Fruit fly (Drosophila melanogaster) whole organism, embryonic: ENCODE data around the gene Caper.
A peak's percentile ranks its signal among the peaks of the same experiment; 100 is the strongest.

Experiments
- Ada2b ChIP-seq: fragments of 200-800 bp; sonication (Bioruptor generic); IDR thresholded peaks from 2 replicates; pipeline ENCODE4 v1.3.6; 2022; ENCODE audit warnings: missing biosample characterization, missing genetic modification characterization
- B-H2 ChIP-seq: fragments of 200-800 bp; sonication (Bioruptor generic); optimal IDR thresholded peaks from 2 replicates; lab custom pipeline; 2018; ENCODE audit warnings: missing biosample characterization, mild to moderate bottlenecking, missing genetic modification characterization
- CG10431 ChIP-seq: fragments of 200-800 bp; sonication (Bioruptor generic); optimal IDR thresholded peaks from 3 replicates; lab custom pipeline; 2018; ENCODE audit warnings: missing biosample characterization, mild to moderate bottlenecking, missing genetic modification characterization
- CG11695 ChIP-seq: fragments of 200-800 bp; sonication (Bioruptor generic); IDR thresholded peaks from 3 replicates; pipeline ENCODE4 v1.3.6; 2022; ENCODE audit warnings: missing biosample characterization, missing genetic modification characterization
- CG12236 ChIP-seq: fragments of 200-800 bp; sonication (Bioruptor generic); optimal IDR thresholded peaks from 2 replicates; lab custom pipeline; 2016; ENCODE audit warnings: missing biosample characterization, missing genetic modification characterization
- CG12659 ChIP-seq: fragments of 200-800 bp; sonication (Bioruptor generic); optimal IDR thresholded peaks from 3 replicates; lab custom pipeline; 2017; ENCODE audit warnings: mild to moderate bottlenecking, missing biosample characterization, missing genetic modification reagents, missing genetic modification characterization
- CG12769 ChIP-seq: fragments of 200-800 bp; sonication (Bioruptor generic); optimal IDR thresholded peaks from 2 replicates; lab custom pipeline; 2019; ENCODE audit warnings: missing biosample characterization, mild to moderate bottlenecking, missing genetic modification characterization, moderate library complexity
- CG14014 ChIP-seq: fragments of 200-800 bp; sonication (Bioruptor generic); IDR thresholded peaks from 2 replicates; pipeline ENCODE4 v1.3.6; 2022; ENCODE audit warnings: missing biosample characterization, missing genetic modification characterization
- CG1647 ChIP-seq: fragments of 200-800 bp; sonication (Bioruptor generic); optimal IDR thresholded peaks from 3 replicates; lab custom pipeline; 2016; ENCODE audit warnings: missing biosample characterization, missing genetic modification characterization
- CG16815 ChIP-seq: fragments of 200-800 bp; sonication (Bioruptor generic); optimal IDR thresholded peaks from 3 replicates; lab custom pipeline; 2017; ENCODE audit warnings: missing biosample characterization, mild to moderate bottlenecking, missing genetic modification characterization
- CG17359 ChIP-seq: fragments of 200-800 bp; sonication (Bioruptor generic); optimal IDR thresholded peaks from 3 replicates; lab custom pipeline; 2018; ENCODE audit warnings: missing biosample characterization, mild to moderate bottlenecking, missing genetic modification characterization, moderate library complexity
- CG17612 ChIP-seq: fragments of 200-800 bp; sonication (Bioruptor generic); IDR thresholded peaks from 2 replicates; pipeline ENCODE4 v1.3.6; 2022; ENCODE audit warnings: missing biosample characterization, missing genetic modification characterization
- CG17829 ChIP-seq: fragments of 200-800 bp; optimal IDR thresholded peaks from 2 replicates; lab custom pipeline; 2019; ENCODE audit warnings: missing biosample characterization, mild to moderate bottlenecking, missing genetic modification characterization, moderate library complexity
- CG18476 ChIP-seq: fragments of 200-800 bp; sonication (Bioruptor generic); optimal IDR thresholded peaks from 2 replicates; lab custom pipeline; 2016; ENCODE audit warnings: missing biosample characterization, mild to moderate bottlenecking, missing genetic modification characterization
- CG18599 ChIP-seq: fragments of 200-800 bp; sonication (Bioruptor generic); optimal IDR thresholded peaks from 3 replicates; lab custom pipeline; 2017; ENCODE audit warnings: missing biosample characterization, missing genetic modification characterization, mild to moderate bottlenecking, moderate library complexity, missing genetic modification reagents
- CG2875 ChIP-seq: fragments of 200-800 bp; sonication (Bioruptor generic); optimal IDR thresholded peaks from 2 replicates; lab custom pipeline; 2017; ENCODE audit warnings: missing biosample characterization, mild to moderate bottlenecking, missing genetic modification characterization, missing genetic modification reagents
- CG2889 ChIP-seq: fragments of 200-800 bp; sonication (Bioruptor generic); IDR thresholded peaks from 3 replicates; pipeline ENCODE4 v1.3.6; 2022; ENCODE audit warnings: missing biosample characterization, missing genetic modification characterization
- CG32532 ChIP-seq: fragments of 200-800 bp; sonication (Bioruptor generic); IDR thresholded peaks from 2 replicates; pipeline ENCODE4 v1.3.6; 2022; ENCODE audit warnings: missing biosample characterization, missing genetic modification characterization
- CG34224 ChIP-seq: fragments of 200-800 bp; sonication (Bioruptor generic); IDR thresholded peaks from 3 replicates; pipeline ENCODE4 v1.3.6; 2022; ENCODE audit warnings: missing biosample characterization, missing genetic modification characterization; ENCODE audit not compliant: partially characterized antibody
- CG3847 ChIP-seq: fragments of 200-800 bp; sonication (Bioruptor generic); IDR thresholded peaks from 2 replicates; pipeline ENCODE4 v1.3.6; 2022; ENCODE audit warnings: missing biosample characterization, missing genetic modification characterization
- CG4282 ChIP-seq: fragments of 200-800 bp; sonication (Bioruptor generic); optimal IDR thresholded peaks from 2 replicates; lab custom pipeline; 2016; ENCODE audit warnings: missing biosample characterization, missing genetic modification characterization
- CG4707 ChIP-seq: fragments of 200-800 bp; sonication (Bioruptor generic); optimal IDR thresholded peaks from 2 replicates; lab custom pipeline; 2018; ENCODE audit warnings: missing biosample characterization, mild to moderate bottlenecking, missing genetic modification characterization, moderate library complexity
- CG4854 ChIP-seq: fragments of 200-800 bp; sonication (Bioruptor generic); optimal IDR thresholded peaks from 2 replicates; lab custom pipeline; 2016; ENCODE audit warnings: missing biosample characterization, missing genetic modification characterization, inconsistent platforms
- CG5953 ChIP-seq: fragments of 200-800 bp; sonication (Bioruptor generic); IDR thresholded peaks from 2 replicates; pipeline ENCODE4 v1.3.6; 2022; ENCODE audit warnings: missing biosample characterization, missing genetic modification characterization
- CG6254 ChIP-seq: fragments of 200-800 bp; sonication (Bioruptor generic); optimal IDR thresholded peaks from 3 replicates; lab custom pipeline; 2017; ENCODE audit warnings: mild to moderate bottlenecking, missing biosample characterization, missing genetic modification reagents, missing genetic modification characterization
- CG9797 ChIP-seq: fragments of 200-800 bp; sonication (Bioruptor generic); optimal IDR thresholded peaks from 3 replicates; lab custom pipeline; 2018; ENCODE audit warnings: missing biosample characterization, mild to moderate bottlenecking, missing genetic modification characterization
- Dll ChIP-seq: fragments of 200-800 bp; sonication (Bioruptor generic); IDR thresholded peaks from 4 replicates; pipeline ENCODE4 v1.3.6; 2022; ENCODE audit warnings: missing biosample characterization, missing genetic modification characterization; ENCODE audit not compliant: partially characterized antibody
- HLH3B ChIP-seq: fragments of 200-800 bp; sonication (Bioruptor generic); IDR thresholded peaks from 2 replicates; pipeline ENCODE4 v1.3.6; 2022; ENCODE audit warnings: missing biosample characterization, missing genetic modification characterization
- HmgZ ChIP-seq: fragments of 200-800 bp; sonication (Bioruptor generic); optimal IDR thresholded peaks from 2 replicates; lab custom pipeline; 2018; ENCODE audit warnings: missing biosample characterization, mild to moderate bottlenecking, missing genetic modification characterization
- Lhr ChIP-seq: fragments of 200-800 bp; sonication (Bioruptor generic); optimal IDR thresholded peaks from 3 replicates; lab custom pipeline; 2017; ENCODE audit warnings: mild to moderate bottlenecking, missing biosample characterization, missing genetic modification reagents, missing genetic modification characterization
- MBD-R2 ChIP-seq: fragments of 200-800 bp; sonication (Bioruptor generic); IDR thresholded peaks from 2 replicates; pipeline ENCODE4 v1.3.6; 2022; ENCODE audit warnings: missing biosample characterization, missing genetic modification characterization
- Meics ChIP-seq: fragments of 200-800 bp; sonication (Bioruptor generic); optimal IDR thresholded peaks from 2 replicates; lab custom pipeline; 2017; ENCODE audit warnings: missing biosample characterization, mild to moderate bottlenecking, missing genetic modification characterization
- Oaz ChIP-seq: fragments of 200-800 bp; sonication (Bioruptor generic); IDR thresholded peaks from 2 replicates; pipeline ENCODE4 v1.3.6; 2022; ENCODE audit warnings: missing biosample characterization, missing genetic modification characterization
- Opbp ChIP-seq: fragments of 200-800 bp; sonication (Bioruptor generic); IDR thresholded peaks from 3 replicates; pipeline ENCODE4 v1.3.6; 2022; ENCODE audit warnings: missing biosample characterization, missing genetic modification characterization; ENCODE audit not compliant: partially characterized antibody
- Ravus ChIP-seq: fragments of 200-800 bp; sonication (Bioruptor generic); IDR thresholded peaks from 2 replicates; pipeline ENCODE4 v1.3.6; 2022; ENCODE audit warnings: missing biosample characterization, missing genetic modification characterization
- Ssrp ChIP-seq: fragments of 200-800 bp; sonication (Bioruptor generic); optimal IDR thresholded peaks from 2 replicates; lab custom pipeline; 2018; ENCODE audit warnings: missing biosample characterization, mild to moderate bottlenecking, missing genetic modification characterization, moderate library complexity
- ato ChIP-seq: fragments of 200-800 bp; sonication (Bioruptor generic); IDR thresholded peaks from 2 replicates; pipeline ENCODE4 v1.3.6; 2022; ENCODE audit warnings: missing biosample characterization, missing genetic modification characterization; ENCODE audit not compliant: partially characterized antibody
- disco-r ChIP-seq: fragments of 200-800 bp; sonication (Bioruptor generic); optimal IDR thresholded peaks from 2 replicates; lab custom pipeline; 2016; ENCODE audit warnings: missing biosample characterization, missing genetic modification characterization
- gfzf ChIP-seq: fragments of 200-800 bp; sonication (Bioruptor generic); optimal IDR thresholded peaks from 2 replicates; lab custom pipeline; 2016; ENCODE audit warnings: missing biosample characterization, mild to moderate bottlenecking, missing genetic modification characterization, moderate library complexity
- grau ChIP-seq: fragments of 200-800 bp; optimal IDR thresholded peaks from 3 replicates; lab custom pipeline; 2019; ENCODE audit warnings: missing biosample characterization, mild to moderate bottlenecking, missing genetic modification characterization, moderate library complexity
- hbn ChIP-seq: fragments of 200-800 bp; sonication (Bioruptor generic); IDR thresholded peaks from 2 replicates; pipeline ENCODE4 v1.3.6; 2022; ENCODE audit warnings: missing biosample characterization, missing genetic modification characterization; ENCODE audit not compliant: partially characterized antibody
- hth ChIP-seq: fragments of >200 bp; optimal IDR thresholded peaks from 2 replicates; lab custom pipeline; 2017; ENCODE audit warnings: inconsistent platforms
- inv ChIP-seq: fragments of 200-800 bp; sonication (Bioruptor generic); IDR thresholded peaks from 2 replicates; pipeline ENCODE4 v1.3.6; 2022; ENCODE audit warnings: missing biosample characterization, missing genetic modification characterization; ENCODE audit not compliant: partially characterized antibody
- lab ChIP-seq: fragments of 200-800 bp; sonication (Bioruptor generic); optimal IDR thresholded peaks from 3 replicates; lab custom pipeline; 2017; ENCODE audit warnings: missing biosample characterization, missing genetic modification characterization, mild to moderate bottlenecking, moderate library complexity, missing genetic modification reagents
- nerfin-2 ChIP-seq: fragments of 200-800 bp; sonication (Bioruptor generic); IDR thresholded peaks from 2 replicates; pipeline ENCODE4 v1.3.6; 2022; ENCODE audit warnings: missing biosample characterization, missing genetic modification characterization; ENCODE audit not compliant: partially characterized antibody
- peb ChIP-seq: fragments of 200-800 bp; sonication (Bioruptor generic); IDR thresholded peaks from 2 replicates; pipeline ENCODE4 v1.3.6; 2022; ENCODE audit warnings: missing biosample characterization, missing genetic modification characterization
- psq ChIP-seq: fragments of 200-800 bp; sonication (Bioruptor generic); optimal IDR thresholded peaks from 2 replicates; lab custom pipeline; 2017; ENCODE audit warnings: missing biosample characterization, missing genetic modification characterization
- sens ChIP-seq: fragments of 200-800 bp; sonication (Bioruptor generic); peaks from one replicate; lab custom pipeline; 2016; ENCODE audit warnings: missing biosample characterization, missing genetic modification characterization
- sim ChIP-seq: fragments of 200-800 bp; sonication (Bioruptor generic); IDR thresholded peaks from 2 replicates; pipeline ENCODE4 v1.3.6; 2022; ENCODE audit warnings: missing biosample characterization, missing genetic modification characterization
- unpg ChIP-seq: fragments of 200-800 bp; sonication (Bioruptor generic); optimal IDR thresholded peaks from 3 replicates; lab custom pipeline; 2018; ENCODE audit warnings: missing biosample characterization, mild to moderate bottlenecking, missing genetic modification characterization, moderate library complexity
- wek ChIP-seq: fragments of 200-800 bp; sonication (Bioruptor generic); optimal IDR thresholded peaks from 3 replicates; lab custom pipeline; 2018; ENCODE audit warnings: missing biosample characterization, mild to moderate bottlenecking, missing genetic modification characterization, moderate library complexity

The Caper gene

DNA sequence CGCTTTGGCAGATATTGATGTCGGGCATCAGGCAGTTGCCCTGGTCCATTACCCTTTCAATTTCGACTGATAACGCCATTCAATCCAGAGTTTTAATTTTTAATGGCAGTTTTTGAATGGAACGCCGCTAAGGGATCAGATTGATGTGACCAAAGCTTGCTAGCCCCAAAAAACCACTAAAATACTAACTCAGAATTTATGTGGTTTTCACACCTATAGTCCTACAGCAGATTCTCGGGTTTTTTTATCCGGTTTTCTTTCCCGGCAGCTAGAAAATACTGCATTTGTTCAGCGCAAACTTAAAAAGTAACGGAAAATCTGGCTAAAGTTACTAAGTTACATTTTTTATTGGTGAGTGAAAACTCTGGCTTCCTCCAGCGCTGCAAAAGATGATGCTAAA, 33.2 kb downstream of the Caper start, which contains the start of gene Nuf2 (continued):
- TF ChIP-seq psq (GFP tag; lab: Kevin White, UChicago) = no peak
- no peak for TF ChIP-seq CG18599 (GFP tag; lab: Kevin White, UChicago)
- TF ChIP-seq CG5953 (GFP tag; lab: Robert Waterston, UW) = no peak
- TF ChIP-seq gfzf = peak; percentile 95
- no peak for TF ChIP-seq CG2875 (GFP tag; lab: Kevin White, UChicago)
- TF ChIP-seq MBD-R2 = peak; percentile 69
- no peak for TF ChIP-seq CG6254 (GFP tag; lab: Kevin White, UChicago)
- no peak for TF ChIP-seq CG2889 (GFP tag; lab: Robert Waterston, UW)
- TF ChIP-seq Ssrp (tag; lab: Kevin White, UChicago) = no peak
- TF ChIP-seq lab (GFP tag; lab: Kevin White, UChicago) = no peak
- peak; percentile 43; the same call in 1 of the 3 replicates for TF ChIP-seq Opbp (GFP tag; lab: Robert Waterston, UW)
- no peak for TF ChIP-seq ato
- no peak for TF ChIP-seq CG11695 (GFP tag; lab: Robert Waterston, UW)
- peak; percentile 45 for TF ChIP-seq HmgZ
- peak; percentile 88 for TF ChIP-seq Lhr (GFP tag; lab: Kevin White, UChicago)
- TF ChIP-seq CG10431 = no peak
- TF ChIP-seq Ravus (GFP tag; lab: Robert Waterston, UW) = no peak
- peak; percentile 47 for TF ChIP-seq sens
- TF ChIP-seq sim = no peak
- TF ChIP-seq CG12659 (GFP tag; lab: Kevin White, UChicago) = peak; percentile 41
- no peak for TF ChIP-seq CG1647
- TF ChIP-seq CG14014 (GFP tag; lab: Robert Waterston, UW) = no peak
- no peak for TF ChIP-seq peb (GFP tag; lab: Robert Waterston, UW)
- TF ChIP-seq CG32532 (GFP tag; lab: Robert Waterston, UW) = 0 out of 2 replicates have a peak, but pooled peaks have one; percentile 21
- no peak for TF ChIP-seq grau (tag; lab: Kevin White, UChicago)
- no peak for TF ChIP-seq Ada2b (GFP tag; lab: Robert Waterston, UW)
- peak; percentile 77 for TF ChIP-seq CG9797 (GFP tag; lab: Kevin White, UChicago)
- TF ChIP-seq CG4282 (GFP tag; lab: Kevin White, UChicago) = no peak
- no peak for TF ChIP-seq B-H2 (GFP tag; lab: Kevin White, UChicago)
- no peak for TF ChIP-seq unpg (GFP tag; lab: Kevin White, UChicago)
- TF ChIP-seq CG3847 (GFP tag; lab: Robert Waterston, UW) = no peak
- TF ChIP-seq CG16815 (GFP tag; lab: Kevin White, UChicago) = no peak
- no peak for TF ChIP-seq CG12236 (GFP tag; lab: Kevin White, UChicago)
- no peak for TF ChIP-seq wek (GFP tag; lab: Kevin White, UChicago)
- no peak for TF ChIP-seq Dll
- TF ChIP-seq CG12769 (tag; lab: Kevin White, UChicago) = peak; percentile 24
- no peak for TF ChIP-seq Meics (GFP tag; lab: Kevin White, UChicago)
- no peak for TF ChIP-seq HLH3B (GFP tag; lab: Robert Waterston, UW)
- no peak for TF ChIP-seq Oaz (GFP tag; lab: Robert Waterston, UW)
- TF ChIP-seq CG4707 (GFP tag; lab: Kevin White, UChicago) = no peak
- TF ChIP-seq CG18476 (GFP tag; lab: Kevin White, UChicago) = no peak
- no peak for TF ChIP-seq inv (GFP tag; lab: Robert Waterston, UW)
- no peak for TF ChIP-seq nerfin-2
- TF ChIP-seq CG17359 (tag; lab: Kevin White, UChicago) = no peak
- TF ChIP-seq CG17829 (tag; lab: Kevin White, UChicago) = peak; percentile 24
- TF ChIP-seq disco-r = no peak
- no peak for TF ChIP-seq CG17612 (GFP tag; lab: Robert Waterston, UW)
- no peak for TF ChIP-seq CG34224 (GFP tag; lab: Robert Waterston, UW)
- TF ChIP-seq hth = no peak
- no peak for TF ChIP-seq CG4854 (GFP tag; lab: Kevin White, UChicago)
- TF ChIP-seq hbn (GFP tag; lab: Robert Waterston, UW) = no peak
